Fruit fly (Drosophila melanogaster): ENCODE measurements around the gene CG14229.

CG14229 gene

dm6 chrX:19666991-19667409, 28.1 kb downstream of the CG14229 start, which contains the start of gene Zw (continued):
- TF ChIP-seq CG3919 (GFP tag; optimal IDR thresholded peaks at IDR 0.05) = peak; percentile 49
- peak; percentile 40 for TF ChIP-seq CG10669 (GFP tag; optimal IDR thresholded peaks at IDR 0.05)
- peak; percentile 66 for TF ChIP-seq topi (GFP tag; optimal IDR thresholded peaks at IDR 0.05)
- TF ChIP-seq Gug (GFP tag; IDR thresholded peaks at IDR 0.05) = peak; percentile 49; the same call in 1 of the 2 replicates
- peak; percentile 34; the same call in 1 of the 2 replicates for TF ChIP-seq CG11294 (GFP tag; IDR thresholded peaks at IDR 0.05)
- TF ChIP-seq acj6 (GFP tag; optimal IDR thresholded peaks at IDR 0.05) = peak; percentile 41
- TF ChIP-seq eg (GFP tag; IDR thresholded peaks at IDR 0.05) = peak; percentile 74
- TF ChIP-seq Lpt (GFP tag; optimal IDR thresholded peaks at IDR 0.05) = peak; percentile 26
- TF ChIP-seq CG6854 (GFP tag; optimal IDR thresholded peaks at IDR 0.05) = peak; percentile 33
- peak; percentile 2 for TF ChIP-seq spab (GFP tag; optimal IDR thresholded peaks at IDR 0.05)
- TF ChIP-seq CG34406 (GFP tag; optimal IDR thresholded peaks at IDR 0.05) = peak; percentile 4
- peak; percentile 67 for TF ChIP-seq lz (GFP tag; optimal IDR thresholded peaks at IDR 0.05)
- peak; percentile 55 for TF ChIP-seq CG32006 (GFP tag; optimal IDR thresholded peaks at IDR 0.05)
- peak; percentile 60 for TF ChIP-seq CG31627 (GFP tag; optimal IDR thresholded peaks at IDR 0.05)
- peak; percentile 91 for TF ChIP-seq svp (GFP tag)
- TF ChIP-seq CG9139 (GFP tag; optimal IDR thresholded peaks at IDR 0.05) = no peak
- peak; percentile 59 for TF ChIP-seq Hr4 (GFP tag; optimal IDR thresholded peaks at IDR 0.05)
- peak; percentile 89 for TF ChIP-seq CG11902 (GFP tag; optimal IDR thresholded peaks at IDR 0.05)
- TF ChIP-seq CG1621 (tag; optimal IDR thresholded peaks at IDR 0.05) = peak; percentile 2
- peak; percentile 55 for TF ChIP-seq vri (GFP tag; optimal IDR thresholded peaks at IDR 0.05)
- peak; percentile 36 for TF ChIP-seq CG8632 (GFP tag; optimal IDR thresholded peaks at IDR 0.05)
- no peak for TF ChIP-seq Hr38 (GFP tag; optimal IDR thresholded peaks at IDR 0.05)
- peak; percentile 72 for TF ChIP-seq cyc (GFP tag; optimal IDR thresholded peaks at IDR 0.05)
- peak; percentile 76 for TF ChIP-seq Eip78C (GFP tag)
- peak; percentile 43 for TF ChIP-seq achi (GFP tag; optimal IDR thresholded peaks at IDR 0.05)
- TF ChIP-seq Sox102F (GFP tag; optimal IDR thresholded peaks at IDR 0.05) = peak; percentile 49

- TF ChIP-seq CG6163 (GFP tag; IDR thresholded peaks at IDR 0.05) = peak; percentile 58; the same call in 2 of the 3 replicates
- no peak for TF ChIP-seq dac (GFP tag; optimal IDR thresholded peaks at IDR 0.05)
- TF ChIP-seq Ets21C (GFP tag; optimal IDR thresholded peaks at IDR 0.05) = peak; percentile 11
- TF ChIP-seq Eip93F (GFP tag; optimal IDR thresholded peaks at IDR 0.05) = no peak
- peak; percentile 23 for TF ChIP-seq OdsH (GFP tag; optimal IDR thresholded peaks at IDR 0.05)
- peak; percentile 41 for TF ChIP-seq CG3032 (tag; optimal IDR thresholded peaks at IDR 0.05)
- TF ChIP-seq esn (GFP tag; optimal IDR thresholded peaks at IDR 0.05) = peak; percentile 33
- TF ChIP-seq Blimp-1 (GFP tag; optimal IDR thresholded peaks at IDR 0.05) = peak; percentile 24
- TF ChIP-seq acj6 (GFP tag; optimal IDR thresholded peaks at IDR 0.05) = peak; percentile 20
- TF ChIP-seq lz (GFP tag; optimal IDR thresholded peaks at IDR 0.05) = peak; percentile 57
- peak; percentile 7 for TF ChIP-seq Smox (GFP tag; optimal IDR thresholded peaks at IDR 0.05)
- TF ChIP-seq CG15336 (GFP tag; IDR thresholded peaks at IDR 0.05) = peak; percentile 28; the same call in 1 of the 2 replicates
- 0 out of 2 replicates have a peak, but pooled peaks have one; percentile 19 for TF ChIP-seq CG11294 (GFP tag; IDR thresholded peaks at IDR 0.05)
- peak; percentile 32; the same call in 1 of the 2 replicates for TF ChIP-seq Gug (GFP tag; IDR thresholded peaks at IDR 0.05)
- no peak for TF ChIP-seq CG4318 (GFP tag; optimal IDR thresholded peaks at IDR 0.05)
- peak; percentile 55 for TF ChIP-seq CG1621 (tag; optimal IDR thresholded peaks at IDR 0.05)
- peak; percentile 23 for TF ChIP-seq CG6854 (GFP tag; optimal IDR thresholded peaks at IDR 0.05)
- peak; percentile 26 for TF ChIP-seq topi (GFP tag; optimal IDR thresholded peaks at IDR 0.05)
- TF ChIP-seq CG8632 (GFP tag; optimal IDR thresholded peaks at IDR 0.05) = no peak
- TF ChIP-seq CG16779 (tag; optimal IDR thresholded peaks at IDR 0.05) = peak; percentile 45
- peak; percentile 5 for TF ChIP-seq Ets96B (tag; optimal IDR thresholded peaks at IDR 0.05)
- TF ChIP-seq CG31627 (GFP tag; optimal IDR thresholded peaks at IDR 0.05) = peak; percentile 56
- peak; percentile 23 for TF ChIP-seq Hr4 (GFP tag; optimal IDR thresholded peaks at IDR 0.05)
- peak; percentile 30 for TF ChIP-seq CG6792 (GFP tag; optimal IDR thresholded peaks at IDR 0.05)
- TF ChIP-seq CG9139 (GFP tag; optimal IDR thresholded peaks at IDR 0.05) = no peak
- no peak for TF ChIP-seq CG34406 (GFP tag; optimal IDR thresholded peaks at IDR 0.05)
- TF ChIP-seq CG7368 (GFP tag; optimal IDR thresholded peaks at IDR 0.05) = no peak
- TF ChIP-seq Sox14 (GFP tag; optimal IDR thresholded peaks at IDR 0.05) = peak; percentile 46
- no peak for TF ChIP-seq CG8319 (GFP tag; optimal IDR thresholded peaks at IDR 0.05)
- TF ChIP-seq CG11902 (GFP tag; optimal IDR thresholded peaks at IDR 0.05) = peak; percentile 92
- TF ChIP-seq svp (GFP tag) = peak; percentile 93
- TF ChIP-seq CG10669 (GFP tag; optimal IDR thresholded peaks at IDR 0.05) = peak; percentile 22
- peak; percentile 28 for TF ChIP-seq Eip75B (GFP tag; optimal IDR thresholded peaks at IDR 0.05)
- peak; percentile 71 for TF ChIP-seq Eip78C (GFP tag)
- peak; percentile 27 for TF ChIP-seq Met (GFP tag; optimal IDR thresholded peaks at IDR 0.05)
- TF ChIP-seq cyc (GFP tag; optimal IDR thresholded peaks at IDR 0.05) = peak; percentile 50
- TF ChIP-seq ss (GFP tag; optimal IDR thresholded peaks at IDR 0.05) = peak in 1 of 2 experiments; percentile 32
- peak; percentile 7 for TF ChIP-seq vri (GFP tag; optimal IDR thresholded peaks at IDR 0.05)
- no peak for TF ChIP-seq Sox15 (GFP tag; optimal IDR thresholded peaks at IDR 0.05)
- TF ChIP-seq CG3919 (GFP tag; optimal IDR thresholded peaks at IDR 0.05) = peak; percentile 46
Observed at dm6 chrX:19665684-19666141, 29.3 kb downstream of the CG14229 start.
